Fruit fly (Drosophila melanogaster) Kc167 (cell line): ENCODE data around the gene Alg-2.

Experiments used
- Sin3A ChIP-seq: fragments of >200 bp; optimal IDR thresholded peaks from 2 replicates; lab custom pipeline; 2018; ENCODE audit warnings: missing external identifiers
- psq ChIP-seq: fragments of >200 bp; optimal IDR thresholded peaks from 2 replicates; lab custom pipeline; 2017; ENCODE audit warnings: missing external identifiers

dm6 chr3R:3620599-3621380 lies 2.2 kb upstream of the Alg-2 start:
- TF ChIP-seq Sin3A (lab: Kevin White, UChicago) (no peak), psq (lab: Kevin White, UChicago) (no peak)
